Fruit fly (Drosophila melanogaster) whole organism, embryonic: ENCODE data around the gene RPA1.
A peak's percentile ranks its signal among the peaks of the same experiment; 100 is the strongest.

ENCODE experiments used
- ATbp ChIP-seq: fragments of 200-800 bp; sonication (Bioruptor generic); optimal IDR thresholded peaks from 2 replicates; lab custom pipeline; 2017; ENCODE audit warnings: missing biosample characterization, mild to moderate bottlenecking, missing genetic modification characterization, missing genetic modification reagents
- Atf6 ChIP-seq: fragments of 200-800 bp; sonication (Bioruptor generic); IDR thresholded peaks from 2 replicates; pipeline ENCODE4 v1.3.6; 2022; ENCODE audit warnings: missing biosample characterization, missing genetic modification characterization
- Awh ChIP-seq: fragments of 200-800 bp; sonication (Bioruptor generic); IDR thresholded peaks from 2 replicates; pipeline ENCODE4, ENCODE4 v1.3.6; 2022; ENCODE audit warnings: missing biosample characterization, missing genetic modification characterization
- Bdp1 ChIP-seq: fragments of 200-800 bp; sonication (Bioruptor generic); optimal IDR thresholded peaks from 3 replicates; lab custom pipeline; 2016; ENCODE audit warnings: missing biosample characterization, missing genetic modification characterization
- Bgb ChIP-seq: fragments of 200-800 bp; sonication (Bioruptor generic); IDR thresholded peaks from 2 replicates; pipeline ENCODE4 v1.3.6; 2022; ENCODE audit warnings: missing biosample characterization, missing genetic modification characterization; ENCODE audit not compliant: partially characterized antibody
- C15 ChIP-seq: fragments of 200-800 bp; sonication (Bioruptor generic); IDR thresholded peaks from 3 replicates; pipeline ENCODE4 v1.3.6; 2022; ENCODE audit warnings: missing biosample characterization, missing genetic modification characterization
- CG10321 ChIP-seq: fragments of 200-800 bp; sonication (Bioruptor generic); IDR thresholded peaks from 2 replicates; pipeline ENCODE4 v1.3.6; 2022; ENCODE audit warnings: missing biosample characterization, missing genetic modification characterization
- CG11456 ChIP-seq: fragments of 200-800 bp; sonication (Bioruptor generic); IDR thresholded peaks from 3 replicates; pipeline ENCODE4 v1.3.6; 2022; ENCODE audit warnings: missing biosample characterization, missing genetic modification characterization
- CG12104 ChIP-seq: fragments of 200-800 bp; sonication (Bioruptor generic); optimal IDR thresholded peaks from 3 replicates; lab custom pipeline; 2016; ENCODE audit warnings: missing biosample characterization, missing genetic modification characterization
- CG12391 ChIP-seq: fragments of 200-800 bp; sonication (Bioruptor generic); optimal IDR thresholded peaks from 3 replicates; lab custom pipeline; 2018; ENCODE audit warnings: missing biosample characterization, mild to moderate bottlenecking, missing genetic modification characterization, moderate library complexity
- CG13287 ChIP-seq: fragments of 200-800 bp; sonication (Bioruptor generic); IDR thresholded peaks from 2 replicates; pipeline ENCODE4 v1.3.6; 2022; ENCODE audit warnings: missing biosample characterization, missing genetic modification characterization; ENCODE audit not compliant: partially characterized antibody
- CG13624 ChIP-seq: fragments of 200-800 bp; sonication (Bioruptor generic); optimal IDR thresholded peaks from 2 replicates; lab custom pipeline; 2016; ENCODE audit warnings: missing biosample characterization, missing genetic modification characterization
- CG13894 ChIP-seq: fragments of 200-800 bp; sonication (Bioruptor generic); optimal IDR thresholded peaks from 3 replicates; lab custom pipeline; 2018; ENCODE audit warnings: missing biosample characterization, mild to moderate bottlenecking, missing genetic modification characterization, moderate library complexity
- CG15514 ChIP-seq: fragments of 200-800 bp; sonication (Bioruptor generic); optimal IDR thresholded peaks from 3 replicates; lab custom pipeline; 2017; ENCODE audit warnings: missing biosample characterization, missing genetic modification characterization, mild to moderate bottlenecking, moderate library complexity, missing genetic modification reagents
- CG16813 ChIP-seq: fragments of 200-800 bp; sonication (Bioruptor generic); IDR thresholded peaks from 3 replicates; pipeline ENCODE4 v1.3.6; 2022; ENCODE audit warnings: missing biosample characterization, missing genetic modification characterization; ENCODE audit not compliant: partially characterized antibody
- CG18599 ChIP-seq: fragments of 200-800 bp; sonication (Bioruptor generic); optimal IDR thresholded peaks from 3 replicates; lab custom pipeline; 2017; ENCODE audit warnings: missing biosample characterization, missing genetic modification characterization, mild to moderate bottlenecking, moderate library complexity, missing genetic modification reagents
- CG2116 ChIP-seq: fragments of 200-800 bp; sonication (Bioruptor generic); optimal IDR thresholded peaks from 3 replicates; lab custom pipeline; 2018; ENCODE audit warnings: missing biosample characterization, mild to moderate bottlenecking, missing genetic modification characterization
- CG2129 ChIP-seq: fragments of 200-800 bp; sonication (Bioruptor generic); IDR thresholded peaks from 2 replicates; pipeline ENCODE4 v1.3.6; 2022; ENCODE audit warnings: missing biosample characterization, missing genetic modification characterization; ENCODE audit not compliant: partially characterized antibody
- CG43689 ChIP-seq: fragments of 200-800 bp; sonication (Bioruptor generic); IDR thresholded peaks from 2 replicates; pipeline ENCODE4 v1.3.6; 2022; ENCODE audit warnings: missing biosample characterization, missing genetic modification characterization
- CG5245 ChIP-seq: fragments of 200-800 bp; sonication (Bioruptor generic); optimal IDR thresholded peaks from 3 replicates; lab custom pipeline; 2016; ENCODE audit warnings: missing biosample characterization, missing genetic modification characterization
- CG8281 ChIP-seq: fragments of 200-800 bp; sonication (Bioruptor generic); optimal IDR thresholded peaks from 2 replicates; lab custom pipeline; 2018; ENCODE audit warnings: missing biosample characterization, mild to moderate bottlenecking, missing genetic modification characterization, moderate library complexity
- CG8359 ChIP-seq: fragments of 200-800 bp; sonication (Bioruptor generic); optimal IDR thresholded peaks from 2 replicates; lab custom pipeline; 2017; ENCODE audit warnings: missing biosample characterization, mild to moderate bottlenecking, missing genetic modification characterization, borderline replicate concordance
- CG9215 ChIP-seq: fragments of 200-800 bp; sonication (Bioruptor generic); IDR thresholded peaks from 2 replicates; pipeline ENCODE4 v1.3.6; 2022; ENCODE audit warnings: missing biosample characterization, missing genetic modification characterization
- HHEX ChIP-seq: fragments of 200-800 bp; sonication (Bioruptor generic); optimal IDR thresholded peaks from 3 replicates; lab custom pipeline; 2017; ENCODE audit warnings: missing biosample characterization, mild to moderate bottlenecking, missing genetic modification characterization, missing genetic modification reagents
- HLH3B ChIP-seq: fragments of 200-800 bp; sonication (Bioruptor generic); IDR thresholded peaks from 2 replicates; pipeline ENCODE4 v1.3.6; 2022; ENCODE audit warnings: missing biosample characterization, missing genetic modification characterization
- Hey ChIP-seq: fragments of 200-800 bp; sonication (Bioruptor generic); optimal IDR thresholded peaks from 3 replicates; lab custom pipeline; 2018; ENCODE audit warnings: missing biosample characterization, mild to moderate bottlenecking, missing genetic modification characterization
- HmgD ChIP-seq: fragments of 200-800 bp; sonication (Bioruptor generic); optimal IDR thresholded peaks from 3 replicates; lab custom pipeline; 2016; ENCODE audit warnings: missing biosample characterization, missing genetic modification characterization
- NC2β ChIP-seq: fragments of 200-800 bp; sonication (Bioruptor generic); optimal IDR thresholded peaks from 2 replicates; lab custom pipeline; 2016; ENCODE audit warnings: missing biosample characterization, missing genetic modification characterization
- NK7.1 ChIP-seq: fragments of 200-800 bp; sonication (Bioruptor generic); optimal IDR thresholded peaks from 3 replicates; lab custom pipeline; 2016; ENCODE audit warnings: missing biosample characterization, missing genetic modification characterization
- Sin3A ChIP-seq: fragments of >200 bp; optimal IDR thresholded peaks from 2 replicates; lab custom pipeline; 2018
- Stat92E ChIP-seq, 3 experiments: fragments of >200 bp in 2 of 3; fragments of 200-800 bp in 1 of 3; sonication (Bioruptor generic) in 1 of 3; optimal IDR thresholded peaks; 2 replicates each; lab custom pipeline; 2017 to 2019; ENCODE audit warnings: missing biosample characterization in 3 of 3, missing genetic modification characterization in 3 of 3, mild to moderate bottlenecking in 1 of 3, moderate library complexity in 1 of 3
- chn ChIP-seq: fragments of 200-800 bp; sonication (Bioruptor generic); optimal IDR thresholded peaks from 2 replicates; lab custom pipeline; 2016; ENCODE audit warnings: missing biosample characterization, missing genetic modification characterization
- corto ChIP-seq: fragments of 200-800 bp; sonication (Bioruptor generic); optimal IDR thresholded peaks from 2 replicates; lab custom pipeline; 2016; ENCODE audit warnings: missing biosample characterization, mild to moderate bottlenecking, missing genetic modification characterization, moderate library complexity
- ems ChIP-seq: fragments of 200-800 bp; sonication (Bioruptor generic); optimal IDR thresholded peaks from 3 replicates; lab custom pipeline; 2016; ENCODE audit warnings: missing biosample characterization, missing genetic modification characterization
- fd102C ChIP-seq: fragments of 200-800 bp; sonication (Bioruptor generic); optimal IDR thresholded peaks from 2 replicates; lab custom pipeline; 2018; ENCODE audit warnings: missing biosample characterization, mild to moderate bottlenecking, missing genetic modification characterization, moderate library complexity
- fd96Cb ChIP-seq: fragments of 200-800 bp; sonication (Bioruptor generic); optimal IDR thresholded peaks from 2 replicates; lab custom pipeline; 2018; ENCODE audit warnings: missing biosample characterization, mild to moderate bottlenecking, missing genetic modification characterization, moderate library complexity
- gem ChIP-seq: fragments of 200-800 bp; sonication (Bioruptor generic); optimal IDR thresholded peaks from 2 replicates; lab custom pipeline; 2019; ENCODE audit warnings: missing biosample characterization, mild to moderate bottlenecking, missing genetic modification characterization, moderate library complexity
- gfzf ChIP-seq: fragments of 200-800 bp; sonication (Bioruptor generic); optimal IDR thresholded peaks from 2 replicates; lab custom pipeline; 2016; ENCODE audit warnings: missing biosample characterization, mild to moderate bottlenecking, missing genetic modification characterization, moderate library complexity
- kah ChIP-seq: fragments of 200-800 bp; sonication (Bioruptor generic); optimal IDR thresholded peaks from 2 replicates; lab custom pipeline; 2018; ENCODE audit warnings: missing biosample characterization, mild to moderate bottlenecking, missing genetic modification characterization
- kni ChIP-seq: fragments of 200-800 bp; sonication (Bioruptor generic); optimal IDR thresholded peaks from 3 replicates; lab custom pipeline; 2017; ENCODE audit warnings: mild to moderate bottlenecking, missing biosample characterization, missing genetic modification reagents, missing genetic modification characterization
- knrl ChIP-seq: fragments of 200-800 bp; sonication (Bioruptor generic); IDR thresholded peaks from 3 replicates; pipeline ENCODE4 v1.3.6; 2022; ENCODE audit warnings: missing biosample characterization, missing genetic modification characterization; ENCODE audit not compliant: partially characterized antibody
- nmo ChIP-seq: fragments of 200-800 bp; sonication (Bioruptor generic); optimal IDR thresholded peaks from 2 replicates; lab custom pipeline; 2018; ENCODE audit warnings: missing biosample characterization, mild to moderate bottlenecking, missing genetic modification characterization, moderate library complexity
- org-1 ChIP-seq: fragments of 200-800 bp; sonication (Bioruptor generic); optimal IDR thresholded peaks from 2 replicates; lab custom pipeline; 2017; ENCODE audit warnings: missing biosample characterization, missing genetic modification characterization
- row ChIP-seq: fragments of 200-800 bp; sonication (Bioruptor generic); IDR thresholded peaks from 3 replicates; pipeline ENCODE4 v1.3.6; 2022; ENCODE audit warnings: missing biosample characterization, missing genetic modification characterization
- seq ChIP-seq: fragments of 200-800 bp; sonication (Bioruptor generic); IDR thresholded peaks from 2 replicates; pipeline ENCODE4 v1.3.6; 2022; ENCODE audit warnings: missing biosample characterization, missing genetic modification characterization
- stc ChIP-seq: fragments of 200-800 bp; sonication (Bioruptor generic); IDR thresholded peaks from 2 replicates; pipeline ENCODE4 v1.3.6; 2022; ENCODE audit warnings: missing biosample characterization, missing genetic modification characterization

The RPA1 gene

DNA sequence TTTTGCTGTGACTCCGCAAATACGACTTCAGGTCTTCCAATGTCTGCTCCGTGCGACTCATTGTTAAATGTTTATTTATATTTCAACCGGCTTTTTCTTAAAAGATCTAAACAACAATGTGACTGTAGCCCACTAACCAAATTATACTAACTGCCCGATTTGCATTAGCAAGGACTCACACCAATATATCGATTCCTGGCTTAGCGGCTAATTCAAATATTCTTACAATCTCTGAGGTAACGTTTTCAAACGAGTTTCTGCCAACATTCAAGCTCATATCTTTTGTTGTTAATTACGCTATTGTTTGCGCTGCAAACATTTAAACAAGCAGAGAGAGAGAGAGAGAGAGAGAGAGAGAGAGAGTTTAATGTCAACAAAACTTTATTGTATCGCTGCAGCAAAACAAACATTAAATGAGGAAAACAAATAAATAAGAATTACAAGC, 44.3 kb upstream of the RPA1 start, which contains the start of gene tex (continued):
- TF ChIP-seq Bdp1 (GFP tag; lab: Kevin White, UChicago), result no peak
- TF ChIP-seq CG10321 (GFP tag; lab: Robert Waterston, UW), result no peak
- no peak for TF ChIP-seq CG9215 (GFP tag; lab: Robert Waterston, UW)
- peak; percentile 1 for TF ChIP-seq fd102C (GFP tag; lab: Kevin White, UChicago)
- TF ChIP-seq seq (GFP tag; lab: Robert Waterston, UW), result no peak
- no peak for TF ChIP-seq CG13894 (tag; lab: Kevin White, UChicago)
- no peak for TF ChIP-seq gem (tag; lab: Kevin White, UChicago)
- TF ChIP-seq Stat92E (GFP tag; optimal IDR thresholded peaks at IDR 0.05; lab: Kevin White, UChicago), result peak in 1 of 3 experiments; percentile 5
- TF ChIP-seq gfzf (GFP tag; lab: Kevin White, UChicago), result peak; percentile 95
- no peak for TF ChIP-seq C15 (GFP tag; lab: Robert Waterston, UW)
- TF ChIP-seq CG13287 (GFP tag; lab: Robert Waterston, UW), result peak; percentile 67
- no peak for TF ChIP-seq chn (GFP tag; lab: Kevin White, UChicago)
- no peak for TF ChIP-seq corto (GFP tag; lab: Kevin White, UChicago)
- TF ChIP-seq NC2β (GFP tag; lab: Kevin White, UChicago), result peak; percentile 12
- TF ChIP-seq kah (GFP tag; lab: Kevin White, UChicago), result peak; percentile 17
- no peak for TF ChIP-seq CG2129
- no peak for TF ChIP-seq CG8281 (tag; lab: Kevin White, UChicago)
- no peak for TF ChIP-seq HLH3B (GFP tag; lab: Robert Waterston, UW)
- no peak for TF ChIP-seq CG11456 (GFP tag; lab: Robert Waterston, UW)
- peak; percentile 25 for TF ChIP-seq NK7.1 (GFP tag; lab: Kevin White, UChicago)
- no peak for TF ChIP-seq row (GFP tag; lab: Robert Waterston, UW)
- peak; percentile 26 for TF ChIP-seq Sin3A
- TF ChIP-seq CG2116 (GFP tag; lab: Kevin White, UChicago), result peak; percentile 55
- peak; percentile 55 for TF ChIP-seq nmo
- peak; percentile 10 for TF ChIP-seq CG5245
- TF ChIP-seq CG13624, result no peak
- peak; percentile 3 for TF ChIP-seq CG12104 (GFP tag; lab: Kevin White, UChicago)
- TF ChIP-seq CG15514, result peak; percentile 56
- no peak for TF ChIP-seq Atf6 (GFP tag; lab: Robert Waterston, UW)
- peak; percentile 37 for TF ChIP-seq HHEX
- peak; percentile 3 for TF ChIP-seq fd96Cb (tag; lab: Kevin White, UChicago)
- TF ChIP-seq CG8359, result peak; percentile 46
- TF ChIP-seq ATbp (GFP tag; lab: Kevin White, UChicago), result peak; percentile 80
- no peak for TF ChIP-seq CG43689 (GFP tag; lab: Robert Waterston, UW)
- no peak for TF ChIP-seq ems
- TF ChIP-seq HmgD (GFP tag; lab: Kevin White, UChicago), result peak; percentile 35
- TF ChIP-seq knrl, result peak; percentile 27; the same call in 1 of the 3 replicates
- peak; percentile 29 for TF ChIP-seq org-1
- peak; percentile 68 for TF ChIP-seq kni (GFP tag; lab: Kevin White, UChicago)
- peak; percentile 88 for TF ChIP-seq Awh (GFP tag; lab: Robert Waterston, UW)
- TF ChIP-seq stc (GFP tag; lab: Robert Waterston, UW), result no peak
- TF ChIP-seq Hey (tag; lab: Kevin White, UChicago), result no peak
- no peak for TF ChIP-seq Bgb
- TF ChIP-seq CG12391, result peak; percentile 27
- TF ChIP-seq CG18599 (GFP tag; lab: Kevin White, UChicago), result no peak
- TF ChIP-seq CG16813 (GFP tag; lab: Robert Waterston, UW), result 0 out of 3 replicates have a peak, but pooled peaks have one; percentile 31
